Worm (Caenorhabditis elegans): ENCODE measurements around the gene rap-2.

Gene rap-2

ce11 chrV:15078560-15078959 lies 14.7 kb upstream of the rap-2 start:
- TF ChIP-seq ztf-16 (tag; optimal IDR thresholded peaks at IDR 0.05) (no peak), eyg-1 (tag; optimal IDR thresholded peaks at IDR 0.05) (no peak), hlh-8 (tag; optimal IDR thresholded peaks at IDR 0.05) (no peak), sdc-2 (tag; optimal IDR thresholded peaks at IDR 0.05) (no peak), C38D4.7 (GFP tag; optimal IDR thresholded peaks at IDR 0.05) (no peak), madf-2 (tag; optimal IDR thresholded peaks at IDR 0.05) (no peak), gmeb-2 (tag; optimal IDR thresholded peaks at IDR 0.05) (no peak)

- TF ChIP-seq nhr-232 (tag; optimal IDR thresholded peaks at IDR 0.05) (no peak), ceh-31 (tag; optimal IDR thresholded peaks at IDR 0.05) (peak; percentile 47), ceh-48 (tag; optimal IDR thresholded peaks at IDR 0.05) (peak; percentile 58), unc-42 (tag; optimal IDR thresholded peaks at IDR 0.05) (peak; percentile 29)
Measured at ce11 chrV:15074907-15075306, 11.0 kb upstream of the rap-2 start.

- TF ChIP-seq ceh-6 (GFP tag; optimal IDR thresholded peaks at IDR 0.05) (no peak), ceh-48 (tag; optimal IDR thresholded peaks at IDR 0.05) (peak; percentile 39), unc-42 (tag; optimal IDR thresholded peaks at IDR 0.05) (peak; percentile 91), ceh-31 (tag; optimal IDR thresholded peaks at IDR 0.05) (peak; percentile 13), dmd-4 (tag; optimal IDR thresholded peaks at IDR 0.05; ENCODE audit: borderline replicate concordance) (no peak), tbx-7 (tag; optimal IDR thresholded peaks at IDR 0.05) (no peak), fkh-10 (GFP tag; optimal IDR thresholded peaks at IDR 0.05) (no peak), pat-9 (tag; optimal IDR thresholded peaks at IDR 0.05) (no peak)
Measured at ce11 chrV:15072738-15073137, 8.9 kb upstream of the rap-2 start.

- TF ChIP-seq hlh-6 (tag; optimal IDR thresholded peaks at IDR 0.05) (no peak), nfya-1 (tag; optimal IDR thresholded peaks at IDR 0.05) (peak; percentile 89), Y22D7AL.16 (tag; optimal IDR thresholded peaks at IDR 0.05) (no peak), hlh-13 (GFP tag; optimal IDR thresholded peaks at IDR 0.05) (no peak), npax-4 (tag; optimal IDR thresholded peaks at IDR 0.05) (no peak), ets-4 (tag; optimal IDR thresholded peaks at IDR 0.05) (no peak), ceh-22 (tag; optimal IDR thresholded peaks at IDR 0.05) (no peak), lim-6 (tag; optimal IDR thresholded peaks at IDR 0.05) (no peak), elt-2 (tag; optimal IDR thresholded peaks at IDR 0.05) (no peak), dmd-4 (tag; optimal IDR thresholded peaks at IDR 0.05; ENCODE audit: borderline replicate concordance) (no peak), C08G9.2 (tag; optimal IDR thresholded peaks at IDR 0.05) (peak; percentile 49), nhr-232 (tag; optimal IDR thresholded peaks at IDR 0.05) (no peak), fkh-10 (GFP tag; optimal IDR thresholded peaks at IDR 0.05) (no peak), elt-4 (tag; optimal IDR thresholded peaks at IDR 0.05) (no peak), ref-2 (tag; optimal IDR thresholded peaks at IDR 0.05) (peak; percentile 55), hlh-8 (tag; optimal IDR thresholded peaks at IDR 0.05) (peak; percentile 67), sdc-2 (tag; optimal IDR thresholded peaks at IDR 0.05) (no peak), hlh-30 (tag; optimal IDR thresholded peaks at IDR 0.05; ENCODE audit: insufficient read depth) (peak; percentile 28), pha-2 (tag; optimal IDR thresholded peaks at IDR 0.05) (no peak), tbx-2 (tag; optimal IDR thresholded peaks at IDR 0.05) (peak; percentile 84), ceh-2 (tag; optimal IDR thresholded peaks at IDR 0.05) (peak; percentile 60), pqm-1 (tag; optimal IDR thresholded peaks at IDR 0.05) (no peak), sox-4 (tag; optimal IDR thresholded peaks at IDR 0.05) (no peak), ceh-34 (tag; optimal IDR thresholded peaks at IDR 0.05) (peak; percentile 98), ceh-19 (GFP tag; optimal IDR thresholded peaks at IDR 0.05) (no peak), pax-1 (tag; optimal IDR thresholded peaks at IDR 0.05) (peak; percentile 58), fkh-6 (tag; optimal IDR thresholded peaks at IDR 0.05) (peak; percentile 6), sox-2 (GFP tag; IDR thresholded peaks at IDR 0.05) (peak; percentile 28; the same call in 1 of the 2 replicates), ceh-31 (tag; optimal IDR thresholded peaks at IDR 0.05) (peak; percentile 92), hlh-15 (tag; optimal IDR thresholded peaks at IDR 0.05) (no peak), K02D7.2 (tag; optimal IDR thresholded peaks at IDR 0.05) (no peak), ttx-3 (tag; optimal IDR thresholded peaks at IDR 0.05) (no peak), ceh-6 (GFP tag; optimal IDR thresholded peaks at IDR 0.05) (no peak), rnt-1 (tag; optimal IDR thresholded peaks at IDR 0.05) (peak; percentile 89), mec-3 (tag; optimal IDR thresholded peaks at IDR 0.05; ENCODE audit: borderline replicate concordance) (no peak), ceh-18 (tag; optimal IDR thresholded peaks at IDR 0.05) (peak; percentile 95)
Measured at ce11 chrV:15071015-15071810, 7.3 kb upstream of the rap-2 start, which contains the start of gene unc-76. Gene unc-76 (plus strand): TSS chrV:15071760.
